Worm (Caenorhabditis elegans): Measurements from ENCODE around the gene C25E10.8.

The C25E10.8 gene

DNA sequence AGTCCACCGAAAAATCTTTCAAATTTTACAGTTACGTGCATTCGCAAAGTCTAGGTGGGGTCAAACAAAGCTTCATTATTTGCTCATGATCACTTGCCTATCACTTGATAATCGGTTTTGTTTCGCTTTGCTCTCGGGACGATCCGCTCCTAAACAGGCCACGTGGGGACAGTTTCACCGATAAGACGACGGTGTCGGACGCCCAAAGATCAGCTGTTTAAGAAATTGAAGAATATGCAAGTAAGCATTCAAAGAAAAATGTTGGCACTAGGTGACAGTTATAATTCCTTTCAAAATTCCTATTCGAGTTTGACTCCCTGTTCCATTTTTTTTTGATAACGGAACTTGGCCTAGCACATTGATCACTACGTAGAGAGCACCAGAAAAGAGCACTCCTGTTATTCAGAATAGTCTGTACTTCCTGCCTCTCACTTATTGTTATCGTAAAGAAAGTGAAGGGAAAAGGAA is 26.1 kb upstream of the C25E10.8 start (continued):
- no peak for TF ChIP-seq grh-1 (GFP tag; IDR thresholded peaks at IDR 0.05)
- no peak for TF ChIP-seq egl-27 (tag; optimal IDR thresholded peaks at IDR 0.05)

DNA sequence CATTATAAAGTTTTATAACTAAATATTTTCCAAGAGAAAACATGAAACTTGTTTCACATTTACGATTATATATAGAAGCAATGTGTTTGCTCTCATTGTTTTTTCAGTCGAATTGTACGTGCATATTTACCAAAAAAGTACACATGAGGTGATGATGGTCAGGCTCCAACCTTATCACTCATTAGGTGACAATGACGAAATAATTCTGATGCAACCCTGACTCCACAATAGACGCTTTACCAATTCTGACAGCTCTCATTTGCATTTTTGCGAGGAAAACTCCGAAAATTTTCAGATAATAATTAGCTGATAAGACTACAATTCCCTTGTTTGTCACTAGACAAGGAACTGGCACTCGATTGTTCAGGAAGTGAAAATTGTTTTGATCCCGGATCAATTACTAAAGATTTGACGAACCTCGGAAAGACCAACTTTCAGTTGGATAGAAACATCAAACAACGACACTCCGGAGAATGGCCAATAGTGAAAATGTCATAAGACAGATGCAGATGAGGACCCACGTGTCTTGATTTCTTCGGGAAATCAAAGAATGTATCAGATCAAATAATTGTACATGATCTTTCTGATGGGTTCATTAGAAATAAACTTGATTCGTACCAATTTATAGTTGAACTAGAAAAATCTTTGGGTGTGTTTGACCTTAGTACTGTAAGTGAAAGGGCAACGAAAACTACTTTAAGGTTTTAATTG is 25.1 kb upstream of the C25E10.8 start:
- TF ChIP-seq fos-1 (tag; optimal IDR thresholded peaks at IDR 0.05) (no peak), vab-15 (tag; optimal IDR thresholded peaks at IDR 0.05) (no peak), sup-37 (GFP tag; optimal IDR thresholded peaks at IDR 0.05) (no peak), hpl-2 (GFP tag; optimal IDR thresholded peaks at IDR 0.05) (no peak), nhr-19 (GFP tag; conservative IDR thresholded peaks at IDR 0.05) (peak; percentile 61), jun-1 (tag; optimal IDR thresholded peaks at IDR 0.05) (peak; percentile 26), fkh-10 (GFP tag; optimal IDR thresholded peaks at IDR 0.05) (no peak), alr-1 (tag; optimal IDR thresholded peaks at IDR 0.05; ENCODE audit: borderline replicate concordance) (no peak), nhr-20 (tag; optimal IDR thresholded peaks at IDR 0.05) (peak; percentile 81), skn-1 (tag; optimal IDR thresholded peaks at IDR 0.05) (peak; percentile 22), nhr-76 (tag; optimal IDR thresholded peaks at IDR 0.05) (no peak), mdl-1 (tag; optimal IDR thresholded peaks at IDR 0.05) (peak in 1 of 2 experiments; percentile 45), xbp-1 (tag; optimal IDR thresholded peaks at IDR 0.05) (no peak), ets-5 (GFP tag; IDR thresholded peaks at IDR 0.05) (no peak), nhr-11 (tag; optimal IDR thresholded peaks at IDR 0.05) (no peak), nhr-77 (tag; optimal IDR thresholded peaks at IDR 0.05) (no peak), dpl-1 (GFP tag; optimal IDR thresholded peaks at IDR 0.05) (no peak), lin-39 (tag; optimal IDR thresholded peaks at IDR 0.05) (no peak), irx-1 (tag; optimal IDR thresholded peaks at IDR 0.05) (no peak), ceh-63 (GFP tag; optimal IDR thresholded peaks at IDR 0.05) (no peak), Y116A8C.19 (tag; optimal IDR thresholded peaks at IDR 0.05; ENCODE audit: borderline replicate concordance) (no peak), C16A3.4 (tag; optimal IDR thresholded peaks at IDR 0.05) (no peak), nhr-12 (tag; optimal IDR thresholded peaks at IDR 0.05) (no peak), grh-1 (GFP tag; IDR thresholded peaks at IDR 0.05) (no peak), isw-1 (GFP tag; IDR thresholded peaks at IDR 0.05) (no peak), lin-14 (GFP tag; optimal IDR thresholded peaks at IDR 0.05) (peak; percentile 35), ceh-82 (tag; optimal IDR thresholded peaks at IDR 0.05) (no peak), unc-62 (GFP tag; optimal IDR thresholded peaks at IDR 0.05) (no peak), lin-15B (tag; optimal IDR thresholded peaks at IDR 0.05) (no peak), hlh-17 (GFP tag; optimal IDR thresholded peaks at IDR 0.05; ENCODE audit: borderline replicate concordance) (no peak), sptf-1 (tag; optimal IDR thresholded peaks at IDR 0.05) (no peak), nhr-71 (tag; optimal IDR thresholded peaks at IDR 0.05) (peak; percentile 37), fkh-4 (tag; optimal IDR thresholded peaks at IDR 0.05; ENCODE audit: borderline replicate concordance) (no peak), mef-2 (tag; optimal IDR thresholded peaks at IDR 0.05) (no peak), snpc-4 (tag; optimal IDR thresholded peaks at IDR 0.05) (no peak), elt-3 (tag; optimal IDR thresholded peaks at IDR 0.05) (peak in 1 of 6 experiments; percentile 69), egl-27 (tag; optimal IDR thresholded peaks at IDR 0.05) (no peak), ceh-90 (tag; optimal IDR thresholded peaks at IDR 0.05) (no peak), F16B12.6 (tag; optimal IDR thresholded peaks at IDR 0.05) (no peak), blmp-1 (tag; optimal IDR thresholded peaks at IDR 0.05) (peak; percentile 87), tbx-2 (tag; optimal IDR thresholded peaks at IDR 0.05) (peak; percentile 9), snu-23 (GFP tag; optimal IDR thresholded peaks at IDR 0.05) (peak; percentile 37), unc-86 (tag; optimal IDR thresholded peaks at IDR 0.05) (no peak), ceh-8 (GFP tag; optimal IDR thresholded peaks at IDR 0.05) (no peak), lin-13 (GFP tag; optimal IDR thresholded peaks at IDR 0.05) (no peak), nhr-237 (tag; optimal IDR thresholded peaks at IDR 0.05) (no peak), lir-3 (tag; optimal IDR thresholded peaks at IDR 0.05; ENCODE audit: poor library complexity) (no peak), nhr-47 (tag; optimal IDR thresholded peaks at IDR 0.05) (no peak), pax-3 (tag; optimal IDR thresholded peaks at IDR 0.05) (no peak)

All from whole organism, L1 larva.